Worm (Caenorhabditis elegans) whole organism, mixed stage, embryonic: ENCODE data around the gene atn-1.

ENCODE experiments used
- M03D4.4 ChIP-seq: sonication (generic microtip); optimal IDR thresholded peaks from 2 replicates; lab custom pipeline; 2017; ENCODE audit warnings: mild to moderate bottlenecking, missing genetic modification characterization, missing compliant biosample characterization
- bed-3 ChIP-seq: fragments of 200-800 bp; sonication (Bioruptor generic); optimal IDR thresholded peaks from 3 replicates; lab custom pipeline; 2018; ENCODE audit warnings: mild to moderate bottlenecking, missing genetic modification characterization, moderate library complexity, missing compliant biosample characterization
- blmp-1 ChIP-seq: fragments of 150-350 bp; optimal IDR thresholded peaks from 2 replicates; lab custom pipeline; 2014; ENCODE audit warnings: missing biosample characterization, missing genetic modification characterization
- ceh-39 ChIP-seq: fragments of 150-350 bp; optimal IDR thresholded peaks from 2 replicates; lab custom pipeline; 2014; ENCODE audit warnings: missing biosample characterization, missing genetic modification characterization
- ceh-43 ChIP-seq: fragments of 200-800 bp; sonication (Bioruptor generic); optimal IDR thresholded peaks from 2 replicates; lab custom pipeline; 2018; ENCODE audit warnings: mild to moderate bottlenecking, missing genetic modification characterization, moderate library complexity, missing compliant biosample characterization
- ceh-83 ChIP-seq: fragments of 200-800 bp; sonication (Bioruptor generic); optimal IDR thresholded peaks from 2 replicates; lab custom pipeline; 2018; ENCODE audit warnings: mild to moderate bottlenecking, missing genetic modification characterization, missing compliant biosample characterization
- ces-1 ChIP-seq: fragments of 150-350 bp; optimal IDR thresholded peaks from 2 replicates; lab custom pipeline; 2014; ENCODE audit warnings: missing biosample characterization, missing genetic modification reagents, missing genetic modification characterization
- cnd-1 ChIP-seq: fragments of 200-800 bp; sonication (Bioruptor generic); optimal IDR thresholded peaks from 2 replicates; lab custom pipeline; 2018; ENCODE audit warnings: mild to moderate bottlenecking, missing genetic modification characterization, missing compliant biosample characterization
- drap-1 ChIP-seq: fragments of 200-800 bp; sonication (Bioruptor generic); optimal IDR thresholded peaks from 3 replicates; lab custom pipeline; 2018; ENCODE audit warnings: mild to moderate bottlenecking, missing genetic modification characterization, missing compliant biosample characterization
- elt-3 ChIP-seq: fragments of 150-350 bp; optimal IDR thresholded peaks from 2 replicates; lab custom pipeline; 2014; ENCODE audit warnings: missing biosample characterization, missing genetic modification characterization
- flh-1 ChIP-seq: fragments of 200-800 bp; sonication (Bioruptor generic); optimal IDR thresholded peaks from 2 replicates; lab custom pipeline; 2018; ENCODE audit warnings: mild to moderate bottlenecking, missing genetic modification characterization, moderate library complexity, missing compliant biosample characterization
- ham-2 ChIP-seq: fragments of 200-800 bp; sonication (Bioruptor generic); optimal IDR thresholded peaks from 2 replicates; lab custom pipeline; 2018; ENCODE audit warnings: mild to moderate bottlenecking, missing genetic modification characterization, missing compliant biosample characterization
- hlh-1 ChIP-seq: fragments of 150-350 bp; optimal IDR thresholded peaks from 2 replicates; lab custom pipeline; 2014; ENCODE audit warnings: missing biosample characterization, missing genetic modification reagents, missing genetic modification characterization
- lin-13 ChIP-seq: fragments of 150-350 bp; optimal IDR thresholded peaks from 2 replicates; lab custom pipeline; 2014; ENCODE audit warnings: missing biosample characterization, missing genetic modification characterization
- lin-32 ChIP-seq: fragments of 200-800 bp; sonication (Bioruptor generic); optimal IDR thresholded peaks from 2 replicates; lab custom pipeline; 2018; ENCODE audit warnings: mild to moderate bottlenecking, missing genetic modification characterization, missing compliant biosample characterization
- mab-5 ChIP-seq: fragments of 150-350 bp; optimal IDR thresholded peaks from 2 replicates; lab custom pipeline; 2014; ENCODE audit warnings: missing biosample characterization, missing genetic modification characterization
- mep-1 ChIP-seq: fragments of 150-350 bp; optimal IDR thresholded peaks from 2 replicates; lab custom pipeline; 2017; ENCODE audit warnings: missing biosample characterization, missing genetic modification reagents, missing genetic modification characterization, inconsistent platforms
- mls-2 ChIP-seq: sonication (generic microtip); optimal IDR thresholded peaks from 2 replicates; lab custom pipeline; 2016; ENCODE audit warnings: mild to moderate bottlenecking, missing genetic modification characterization, moderate library complexity, missing compliant biosample characterization
- nhr-12 ChIP-seq: fragments of 150-350 bp; optimal IDR thresholded peaks from 2 replicates; lab custom pipeline; 2014; ENCODE audit warnings: missing biosample characterization, missing genetic modification characterization
- nhr-2 ChIP-seq: fragments of 150-350 bp; optimal IDR thresholded peaks from 2 replicates; lab custom pipeline; 2014; ENCODE audit warnings: missing biosample characterization, missing genetic modification characterization
- nhr-237 ChIP-seq: fragments of 150-350 bp; optimal IDR thresholded peaks from 2 replicates; lab custom pipeline; 2014; ENCODE audit warnings: missing biosample characterization, missing genetic modification characterization
- nhr-28 ChIP-seq: fragments of 150-350 bp; optimal IDR thresholded peaks from 2 replicates; lab custom pipeline; 2014; ENCODE audit warnings: missing biosample characterization, missing genetic modification characterization
- nhr-76 ChIP-seq: sonication (generic microtip); optimal IDR thresholded peaks from 2 replicates; lab custom pipeline; 2017; ENCODE audit warnings: missing biosample characterization, missing genetic modification characterization
- pha-4 ChIP-seq: fragments of 150-350 bp; optimal IDR thresholded peaks from 2 replicates; lab custom pipeline; 2018; ENCODE audit warnings: missing biosample characterization, missing genetic modification reagents, missing genetic modification characterization
- sem-2 ChIP-seq: fragments of 200-800 bp; sonication (Bioruptor generic); optimal IDR thresholded peaks from 2 replicates; lab custom pipeline; 2018; ENCODE audit warnings: mild to moderate bottlenecking, missing genetic modification characterization, missing compliant biosample characterization
- snpc-4 ChIP-seq: fragments of 150-350 bp; optimal IDR thresholded peaks from 2 replicates; lab custom pipeline; 2014; ENCODE audit warnings: missing biosample characterization, missing genetic modification characterization
- tbx-8 ChIP-seq: fragments of 200-800 bp; sonication (Bioruptor generic); optimal IDR thresholded peaks from 2 replicates; lab custom pipeline; 2018; ENCODE audit warnings: mild to moderate bottlenecking, missing genetic modification characterization, moderate library complexity, missing compliant biosample characterization
- unc-120 ChIP-seq: sonication (generic microtip); optimal IDR thresholded peaks from 2 replicates; lab custom pipeline; 2017; ENCODE audit warnings: missing genetic modification characterization, missing compliant biosample characterization; ENCODE audit not compliant: poor library complexity, severe bottlenecking
- unc-39 ChIP-seq: fragments of 150-350 bp; optimal IDR thresholded peaks from 2 replicates; lab custom pipeline; 2014; ENCODE audit warnings: missing biosample characterization, missing genetic modification characterization
- unc-62 ChIP-seq: fragments of 150-350 bp; optimal IDR thresholded peaks from 2 replicates; lab custom pipeline; 2014; ENCODE audit warnings: missing biosample characterization, missing genetic modification reagents, missing genetic modification characterization
- zip-8 ChIP-seq: fragments of 150-350 bp; optimal IDR thresholded peaks from 2 replicates; lab custom pipeline; 2014; ENCODE audit warnings: missing biosample characterization, missing genetic modification characterization
- ztf-11 ChIP-seq: fragments of 150-350 bp; optimal IDR thresholded peaks from 2 replicates; lab custom pipeline; 2014; ENCODE audit warnings: missing biosample characterization, missing genetic modification characterization

The atn-1 gene

ce11 chrV:12468363-12468762 is 9.8 kb upstream of the atn-1 start, which contains the start of gene F28C1.3:
Gene F28C1.3 (plus strand): TSS chrV:12468663.
- TF ChIP-seq ceh-39 (tag; lab: Kevin White, UChicago) = no peak

DNA sequence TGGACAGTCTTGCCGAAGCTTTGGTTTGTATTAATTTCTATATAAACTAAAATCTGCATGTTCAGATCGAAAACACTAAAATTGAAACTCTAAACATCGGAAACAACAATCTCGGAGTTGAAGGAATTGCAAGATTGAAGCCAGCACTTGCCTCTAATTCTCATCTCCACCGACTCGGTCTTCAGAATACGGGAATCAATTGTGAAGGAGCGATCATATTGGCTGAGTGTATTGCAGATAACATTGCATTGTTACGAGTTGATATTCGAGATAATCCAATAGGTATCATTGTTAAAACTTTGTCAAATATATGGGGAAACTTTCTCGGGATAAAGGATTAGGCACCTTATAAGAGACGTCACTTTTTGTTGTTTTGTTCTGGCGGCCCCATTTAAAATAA is 7.9 kb upstream of the atn-1 start:
- TF ChIP-seq lin-32 (no peak), flh-1 (no peak), mep-1 (tag; lab: Kevin White, UChicago) (no peak), ceh-83 (GFP tag; lab: Kevin White, UChicago) (no peak), hlh-1 (no peak), ham-2 (GFP tag; lab: Kevin White, UChicago) (no peak), nhr-2 (tag; lab: Kevin White, UChicago) (no peak), bed-3 (GFP tag; lab: Kevin White, UChicago) (no peak), nhr-28 (tag; lab: Kevin White, UChicago) (no peak), ceh-39 (tag; lab: Kevin White, UChicago) (no peak), mls-2 (tag; lab: Kevin White, UChicago) (no peak), drap-1 (GFP tag; lab: Kevin White, UChicago) (no peak), unc-120 (tag; lab: Kevin White, UChicago) (no peak), elt-3 (tag; lab: Kevin White, UChicago) (no peak), blmp-1 (no peak), ztf-11 (tag; lab: Kevin White, UChicago) (no peak), tbx-8 (GFP tag; lab: Kevin White, UChicago) (no peak), nhr-76 (tag; lab: Kevin White, UChicago) (no peak), nhr-237 (tag; lab: Kevin White, UChicago) (no peak)

ce11 chrV:12475360-12475759 is 2.9 kb upstream of the atn-1 start:
- TF ChIP-seq nhr-2 (tag; lab: Kevin White, UChicago) (no peak), M03D4.4 (no peak), drap-1 (GFP tag; lab: Kevin White, UChicago) (no peak), mab-5 (tag; lab: Kevin White, UChicago) (no peak), nhr-12 (tag; lab: Kevin White, UChicago) (no peak), ceh-39 (tag; lab: Kevin White, UChicago) (no peak), ces-1 (GFP tag; lab: Kevin White, UChicago) (no peak), cnd-1 (no peak), bed-3 (GFP tag; lab: Kevin White, UChicago) (no peak), lin-32 (no peak), ceh-43 (GFP tag; lab: Kevin White, UChicago) (no peak), pha-4 (tag; lab: Kevin White, UChicago) (no peak)

ce11 chrV:12477139-12477538 is 1.1 kb upstream of the atn-1 start:
- TF ChIP-seq unc-62 = peak; percentile 34
- TF ChIP-seq unc-39 (tag; lab: Kevin White, UChicago) = no peak
- TF ChIP-seq unc-120 (tag; lab: Kevin White, UChicago) = peak; percentile 72
- no peak for TF ChIP-seq M03D4.4
- TF ChIP-seq hlh-1 = peak; percentile 22
- TF ChIP-seq, all 35 proteins: peak for 3

DNA sequence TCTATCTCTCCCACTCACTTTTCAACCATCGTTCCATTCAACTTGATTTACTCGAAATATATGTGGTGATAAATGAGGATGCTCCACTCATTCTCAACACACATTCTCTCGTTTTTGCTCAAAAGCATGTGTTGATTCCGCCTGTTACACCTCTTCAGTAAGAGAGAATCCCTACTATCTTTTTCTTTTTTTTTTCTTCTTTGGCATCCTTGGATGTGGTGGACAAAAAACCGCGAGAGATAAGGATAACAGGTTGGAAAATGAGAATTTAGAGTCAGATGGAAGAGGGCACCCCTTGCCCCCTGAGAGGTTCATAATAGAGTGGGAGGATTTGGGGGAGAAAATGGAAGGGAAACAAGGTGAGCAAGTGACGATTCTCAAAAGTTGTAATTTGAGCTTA is 779 bp downstream of the atn-1 start:
- TF ChIP-seq hlh-1 = peak; percentile 54
- peak; percentile 27 for TF ChIP-seq unc-120 (tag; lab: Kevin White, UChicago)
- TF ChIP-seq ceh-43 (GFP tag; lab: Kevin White, UChicago) = no peak
- no peak for TF ChIP-seq ztf-11 (tag; lab: Kevin White, UChicago)

DNA sequence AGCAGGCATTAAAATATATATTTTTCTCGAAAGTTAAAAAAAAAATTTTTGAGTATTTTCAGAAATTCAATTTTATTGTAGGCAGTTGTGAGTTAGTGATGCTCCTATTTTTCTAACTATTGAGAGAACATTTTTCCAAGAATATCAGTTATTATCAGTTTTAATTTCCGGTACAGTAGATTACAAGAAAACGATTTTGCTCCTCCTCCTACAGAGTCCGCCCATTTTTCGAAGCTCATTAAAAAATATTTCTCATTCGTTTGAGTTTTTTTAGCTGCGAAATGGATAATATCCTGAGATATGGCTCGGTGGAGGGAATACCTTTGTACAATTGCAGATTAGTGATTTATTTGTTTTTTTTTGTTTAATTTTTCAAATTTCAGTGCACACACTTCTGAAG is 6.4 kb downstream of the atn-1 start, which contains the start of gene srt-39:
Gene srt-39 (plus strand): TSS at position 301 of the 400 bp plus-strand sequence.
- no peak for TF ChIP-seq zip-8 (tag; lab: Kevin White, UChicago)
- TF ChIP-seq mab-5 (tag; lab: Kevin White, UChicago) = no peak
- no peak for TF ChIP-seq mep-1 (tag; lab: Kevin White, UChicago)
- TF ChIP-seq lin-13 = no peak
- no peak for TF ChIP-seq unc-39 (tag; lab: Kevin White, UChicago)
- no peak for TF ChIP-seq nhr-28 (tag; lab: Kevin White, UChicago)
- no peak for TF ChIP-seq nhr-12 (tag; lab: Kevin White, UChicago)
- TF ChIP-seq cnd-1 = no peak
- TF ChIP-seq lin-32 = no peak
- TF ChIP-seq nhr-76 (tag; lab: Kevin White, UChicago) = no peak
- no peak for TF ChIP-seq sem-2 (GFP tag; lab: Kevin White, UChicago)
- TF ChIP-seq elt-3 (tag; lab: Kevin White, UChicago) = no peak
- no peak for TF ChIP-seq ceh-83 (GFP tag; lab: Kevin White, UChicago)
- no peak for TF ChIP-seq bed-3 (GFP tag; lab: Kevin White, UChicago)
- no peak for TF ChIP-seq ces-1 (GFP tag; lab: Kevin White, UChicago)
- TF ChIP-seq hlh-1 = no peak
- TF ChIP-seq ceh-43 (GFP tag; lab: Kevin White, UChicago) = no peak
- TF ChIP-seq snpc-4 (tag; lab: Kevin White, UChicago) = no peak
